Worm (Caenorhabditis elegans) whole organism, L4 larva: ENCODE measurements around the gene tpst-1.
A peak's percentile ranks its signal among the peaks of the same experiment; 100 is the strongest.

Experiments used
- T26A8.4 ChIP-seq: fragments of 200-800 bp; sonication (Bioruptor generic); IDR thresholded peaks from 2 replicates; pipeline ENCODE4 v1.3.6; 2022; ENCODE audit warnings: missing genetic modification characterization, missing compliant biosample characterization
- Y48G9A.11 ChIP-seq: fragments of 200-800 bp; sonication (Bioruptor generic); IDR thresholded peaks from 2 replicates; pipeline ENCODE4 v1.3.6; 2022; ENCODE audit warnings: missing genetic modification reagents, missing genetic modification characterization, missing compliant biosample characterization
- ZK337.2 ChIP-seq: fragments of 200-800 bp; sonication (Bioruptor generic); IDR thresholded peaks from 2 replicates; pipeline ENCODE4 v1.3.6; 2022; ENCODE audit warnings: missing genetic modification reagents, missing genetic modification characterization, missing compliant biosample characterization
- aha-1 ChIP-seq: fragments of 150-350 bp; peaks from one replicate; lab custom pipeline; 2014; ENCODE audit warnings: missing biosample characterization, missing genetic modification characterization
- ceh-20 ChIP-seq: fragments of 200-800 bp; sonication (Bioruptor generic); IDR thresholded peaks from 2 replicates; pipeline ENCODE4 v1.3.6; 2022; ENCODE audit warnings: missing genetic modification reagents, missing genetic modification characterization, missing compliant biosample characterization
- ceh-62 ChIP-seq: sonication (generic microtip); optimal IDR thresholded peaks from 2 replicates; lab custom pipeline; 2017; ENCODE audit warnings: missing biosample characterization, missing genetic modification characterization
- ces-1 ChIP-seq: fragments of 150-350 bp; sonication (generic microtip); optimal IDR thresholded peaks from 4 replicates; lab custom pipeline; 2014; ENCODE audit warnings: missing biosample characterization, missing genetic modification reagents, missing genetic modification characterization
- cey-2 ChIP-seq: sonication (generic microtip); optimal IDR thresholded peaks from 3 replicates; lab custom pipeline; 2017; ENCODE audit warnings: missing genetic modification characterization, mild to moderate bottlenecking, missing compliant biosample characterization, antibody characterized with exemption, borderline replicate concordance; ENCODE audit not compliant: insufficient read depth
- daf-12 ChIP-seq: fragments of 150-350 bp; optimal IDR thresholded peaks from 2 replicates; lab custom pipeline; 2014; ENCODE audit warnings: missing biosample characterization, missing genetic modification reagents, missing genetic modification characterization
- daf-19 ChIP-seq: fragments of 200-800 bp; sonication (Bioruptor generic); conservative IDR thresholded peaks from 2 replicates; pipeline ENCODE4 v1.3.6; 2022; ENCODE audit warnings: missing genetic modification characterization, missing compliant biosample characterization
- dmd-9 ChIP-seq: fragments of 200-800 bp; sonication (Bioruptor generic); IDR thresholded peaks from 2 replicates; pipeline ENCODE4 v1.3.6; 2022; ENCODE audit warnings: missing genetic modification reagents, missing genetic modification characterization, missing compliant biosample characterization
- dpl-1 ChIP-seq: fragments of 150-350 bp; optimal IDR thresholded peaks from 2 replicates; lab custom pipeline; 2014; ENCODE audit warnings: missing biosample characterization, missing genetic modification reagents, missing genetic modification characterization
- dve-1 ChIP-seq: sonication (generic microtip); optimal IDR thresholded peaks from 2 replicates; lab custom pipeline; 2017; ENCODE audit warnings: antibody characterized with exemption, mild to moderate bottlenecking, missing genetic modification characterization, missing compliant biosample characterization; ENCODE audit not compliant: insufficient read depth
- egl-27 ChIP-seq: sonication (generic microtip); optimal IDR thresholded peaks from 3 replicates; lab custom pipeline; 2017; ENCODE audit warnings: missing biosample characterization, missing genetic modification reagents, missing genetic modification characterization
- gei-8 ChIP-seq: fragments of 200-800 bp; sonication (Bioruptor generic); optimal IDR thresholded peaks from 2 replicates; lab custom pipeline; 2018; ENCODE audit warnings: mild to moderate bottlenecking, missing genetic modification characterization, missing compliant biosample characterization
- hif-1 ChIP-seq, 2 experiments: sonication (generic microtip); optimal IDR thresholded peaks; 2 replicates each; lab custom pipeline; 2016 to 2017; ENCODE audit warnings: missing compliant biosample characterization in 2 of 2, missing genetic modification characterization in 2 of 2, missing genetic modification reagents in 2 of 2, missing genotype in 2 of 2, mild to moderate bottlenecking in 1 of 2
- hlh-11 ChIP-seq: fragments of 200-800 bp; sonication (Bioruptor generic); optimal IDR thresholded peaks from 2 replicates; lab custom pipeline; 2018; ENCODE audit warnings: mild to moderate bottlenecking, missing genetic modification characterization, missing compliant biosample characterization
- hlh-30 ChIP-seq: sonication (generic microtip); optimal IDR thresholded peaks from 2 replicates; lab custom pipeline; 2017; ENCODE audit warnings: antibody characterized with exemption, mild to moderate bottlenecking, missing genetic modification characterization, missing compliant biosample characterization; ENCODE audit not compliant: insufficient read depth
- hmg-1.1 ChIP-seq: fragments of 200-800 bp; sonication (Bioruptor generic); IDR thresholded peaks from 2 replicates; pipeline ENCODE4 v1.3.6; 2022; ENCODE audit warnings: missing genetic modification reagents, missing genetic modification characterization, missing compliant biosample characterization
- lim-7 ChIP-seq: fragments of 200-800 bp; sonication (Bioruptor generic); IDR thresholded peaks from 2 replicates; pipeline ENCODE4 v1.3.6; 2022; ENCODE audit warnings: missing genetic modification characterization, missing compliant biosample characterization
- lin-1 ChIP-seq: fragments of 200-800 bp; sonication (Bioruptor generic); IDR thresholded peaks from 2 replicates; pipeline ENCODE4 v1.3.6; 2022; ENCODE audit warnings: missing genetic modification reagents, missing genetic modification characterization, missing compliant biosample characterization
- lin-13 ChIP-seq: fragments of 150-350 bp; optimal IDR thresholded peaks from 2 replicates; lab custom pipeline; 2014; ENCODE audit warnings: missing biosample characterization, missing genetic modification reagents, missing genetic modification characterization
- lin-15B ChIP-seq: fragments of 150-350 bp; sonication (generic microtip); optimal IDR thresholded peaks from 3 replicates; lab custom pipeline; 2014; ENCODE audit warnings: missing biosample characterization, missing genetic modification characterization
- lin-38 ChIP-seq: fragments of 200-800 bp; sonication (Bioruptor generic); IDR thresholded peaks from 2 replicates; pipeline ENCODE4 v1.3.6; 2022; ENCODE audit warnings: missing genetic modification reagents, missing genetic modification characterization, missing compliant biosample characterization
- lsy-2 ChIP-seq, 2 experiments: fragments of 150-350 bp in 1 of 2; sonication (generic microtip) in 1 of 2; optimal IDR thresholded peaks; 2 replicates each; lab custom pipeline; 2014 to 2017; ENCODE audit warnings: missing biosample characterization in 2 of 2, missing genetic modification characterization in 2 of 2
- mdl-1 ChIP-seq, 2 experiments: fragments of 150-350 bp in 1 of 2; sonication (generic microtip) in 1 of 2; optimal IDR thresholded peaks; 2 replicates each; lab custom pipeline; 2014 to 2017; ENCODE audit warnings: missing biosample characterization in 2 of 2, missing genetic modification characterization in 2 of 2
- mdt-29 ChIP-seq: fragments of 200-800 bp; sonication (Bioruptor generic); IDR thresholded peaks from 2 replicates; pipeline ENCODE4 v1.3.6; 2022; ENCODE audit warnings: missing genetic modification reagents, missing genetic modification characterization, missing compliant biosample characterization
- mes-2 ChIP-seq: sonication (generic microtip); optimal IDR thresholded peaks from 2 replicates; lab custom pipeline; 2016; ENCODE audit warnings: missing genotype, mild to moderate bottlenecking, missing genetic modification characterization, missing compliant biosample characterization; ENCODE audit not compliant: poor library complexity, severe bottlenecking
- nhr-10 ChIP-seq: fragments of 150-350 bp; optimal IDR thresholded peaks from 2 replicates; lab custom pipeline; 2014; ENCODE audit warnings: missing biosample characterization, missing genetic modification characterization
- nhr-237 ChIP-seq: sonication (generic microtip); optimal IDR thresholded peaks from 2 replicates; lab custom pipeline; 2017; ENCODE audit warnings: missing biosample characterization, missing genetic modification characterization
- nhr-25 ChIP-seq: sonication (generic microtip); optimal IDR thresholded peaks from 2 replicates; lab custom pipeline; 2017; ENCODE audit warnings: missing genetic modification characterization, mild to moderate bottlenecking, missing compliant biosample characterization, antibody characterized with exemption, moderate library complexity, borderline replicate concordance; ENCODE audit not compliant: insufficient read depth
- nhr-42 ChIP-seq: fragments of 200-800 bp; sonication (Bioruptor generic); IDR thresholded peaks from 2 replicates; pipeline ENCODE4 v1.3.6; 2022; ENCODE audit warnings: missing genetic modification characterization, missing compliant biosample characterization
- nhr-48 ChIP-seq: sonication (generic microtip); optimal IDR thresholded peaks from 2 replicates; lab custom pipeline; 2016; ENCODE audit warnings: mild to moderate bottlenecking, missing genetic modification characterization, missing compliant biosample characterization
- nhr-76 ChIP-seq: fragments of 150-350 bp; optimal IDR thresholded peaks from 2 replicates; lab custom pipeline; 2014; ENCODE audit warnings: missing biosample characterization, missing genetic modification characterization
- pha-4 ChIP-seq, 2 experiments: fragments of 150-350 bp in 1 of 2; fragments of 200-800 bp in 1 of 2; sonication (Bioruptor generic) in 1 of 2; IDR thresholded peaks in 1 of 2; optimal IDR thresholded peaks in 1 of 2; 2 replicates each; pipeline versions ENCODE4 v1.3.6 to Lab custom; 2014 to 2022; ENCODE audit warnings: missing genetic modification characterization in 2 of 2, missing genetic modification reagents in 2 of 2, missing biosample characterization in 1 of 2, missing compliant biosample characterization in 1 of 2
- saeg-2 ChIP-seq: fragments of 200-800 bp; sonication (Bioruptor generic); IDR thresholded peaks from 2 replicates; pipeline ENCODE4 v1.3.6; 2022; ENCODE audit warnings: missing genetic modification reagents, missing genetic modification characterization, missing compliant biosample characterization
- set-16 ChIP-seq: fragments of 200-800 bp; sonication (Bioruptor generic); IDR thresholded peaks from 2 replicates; pipeline ENCODE4 v1.3.6; 2022; ENCODE audit warnings: missing genetic modification reagents, missing genetic modification characterization, missing compliant biosample characterization
- skn-1 ChIP-seq: fragments of 150-350 bp; optimal IDR thresholded peaks from 2 replicates; lab custom pipeline; 2014; ENCODE audit warnings: missing biosample characterization, missing genetic modification characterization
- spr-1 ChIP-seq: sonication (generic microtip); optimal IDR thresholded peaks from 2 replicates; lab custom pipeline; 2016; ENCODE audit warnings: mild to moderate bottlenecking, missing genetic modification characterization, missing compliant biosample characterization
- tag-97 ChIP-seq: fragments of 200-800 bp; sonication (Bioruptor generic); IDR thresholded peaks from 2 replicates; pipeline ENCODE4 v1.3.6; 2022; ENCODE audit warnings: missing genetic modification characterization, missing compliant biosample characterization
- unc-130 ChIP-seq: sonication (generic microtip); optimal IDR thresholded peaks from 2 replicates; lab custom pipeline; 2016; ENCODE audit warnings: missing genetic modification reagents, missing genetic modification characterization, missing compliant biosample characterization
- unc-39 ChIP-seq: sonication (generic microtip); optimal IDR thresholded peaks from 2 replicates; lab custom pipeline; 2017; ENCODE audit warnings: missing biosample characterization, missing genetic modification characterization
- unc-62 ChIP-seq, 3 experiments: fragments of 150-350 bp in 1 of 3; sonication (generic microtip); optimal IDR thresholded peaks in 2 of 3; peaks in 1 of 3; 1 replicate in 1 of 3; 2 replicates in 2 of 3; lab custom pipeline; 2014 to 2017; ENCODE audit warnings: missing biosample characterization in 3 of 3, missing genetic modification characterization in 3 of 3, missing genetic modification reagents in 3 of 3, missing genotype in 1 of 3
- zfp-3 ChIP-seq: fragments of 200-800 bp; sonication (Bioruptor generic); conservative IDR thresholded peaks from 2 replicates; pipeline ENCODE4 v1.3.6; 2022; ENCODE audit warnings: missing genetic modification reagents, missing genetic modification characterization, missing compliant biosample characterization
- zip-11 ChIP-seq: fragments of 200-800 bp; sonication (Bioruptor generic); IDR thresholded peaks from 2 replicates; pipeline ENCODE4 v1.3.6; 2022; ENCODE audit warnings: missing genetic modification characterization, missing compliant biosample characterization
- zip-2 ChIP-seq: fragments of 150-350 bp; optimal IDR thresholded peaks from 2 replicates; lab custom pipeline; 2014; ENCODE audit warnings: missing biosample characterization, missing genetic modification characterization

Gene tpst-1

DNA sequence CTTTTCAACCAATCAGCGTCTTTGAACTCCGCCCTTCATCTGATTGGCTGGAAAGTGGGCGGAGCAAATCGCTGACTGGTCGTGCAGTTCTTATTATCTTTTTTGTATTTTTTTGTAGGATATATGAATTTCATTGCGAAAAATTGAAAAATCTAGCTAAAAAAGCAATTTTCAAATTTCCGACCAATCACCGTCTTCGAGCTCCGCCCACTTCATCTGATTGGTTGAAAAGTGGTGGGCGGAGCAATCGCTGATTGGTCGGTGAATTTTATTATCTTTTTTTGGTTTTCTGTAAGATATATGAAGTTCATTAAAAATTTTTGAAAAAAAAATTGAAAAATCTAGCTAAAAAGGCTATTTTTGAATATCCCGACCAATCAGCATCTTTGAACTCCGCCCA is 18.2 kb upstream of the tpst-1 start:
- no peak for TF ChIP-seq zfp-3 (GFP tag; lab: Robert Waterston, UW)
- no peak for TF ChIP-seq lin-38 (GFP tag; lab: Robert Waterston, UW)
- no peak for TF ChIP-seq nhr-76 (tag; lab: Kevin White, UChicago)
- no peak for TF ChIP-seq daf-19
- TF ChIP-seq mdt-29 (GFP tag; lab: Robert Waterston, UW) = no peak
- TF ChIP-seq hlh-11 = no peak
- TF ChIP-seq hmg-1.1 (GFP tag; lab: Robert Waterston, UW) = no peak
- TF ChIP-seq saeg-2 = no peak
- TF ChIP-seq set-16 (GFP tag; lab: Robert Waterston, UW) = no peak
- TF ChIP-seq zip-2 = no peak
- no peak for TF ChIP-seq ces-1 (GFP tag; lab: Kevin White, UChicago)
- no peak for TF ChIP-seq zip-11 (GFP tag; lab: Robert Waterston, UW)
- TF ChIP-seq nhr-10 (tag; lab: Kevin White, UChicago) = no peak

DNA sequence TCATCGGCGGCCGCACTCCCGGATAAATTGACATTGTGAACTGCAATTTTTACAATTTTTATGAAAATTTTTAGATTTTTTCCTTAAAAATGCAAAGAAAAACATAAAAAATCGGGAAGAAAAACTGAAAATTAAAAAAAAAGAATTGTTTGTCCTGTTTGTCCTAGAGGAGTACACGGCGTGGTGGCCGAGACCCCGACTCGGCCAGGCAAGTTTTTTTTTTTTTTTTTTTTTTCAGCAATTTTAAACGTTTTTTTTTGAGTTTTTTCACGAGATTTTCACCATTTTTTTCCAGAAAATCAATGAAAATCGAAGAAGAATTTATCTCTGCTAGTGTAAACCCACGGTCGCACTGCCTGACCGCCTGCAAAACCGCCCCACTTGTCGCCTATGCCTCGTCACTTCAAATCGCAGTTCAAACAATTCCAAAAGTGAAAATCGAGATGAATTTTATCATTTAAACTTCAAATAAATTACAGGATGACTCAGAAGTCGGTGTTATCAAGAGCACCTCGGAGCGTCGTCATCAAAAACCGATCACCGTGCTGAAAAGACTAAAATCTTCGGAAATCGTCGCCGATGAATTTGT is 11.4 kb upstream of the tpst-1 start, which contains the start of the genes taf-7.2 and elpc-2:
taf-7.2 (minus strand) TSS at position 42 of the 589 bp plus-strand sequence.
elpc-2 (plus strand) TSS at position 296 of the 589 bp plus-strand sequence.
- TF ChIP-seq dpl-1 (GFP tag; lab: Kevin White, UChicago) (peak; percentile 47), T26A8.4 (GFP tag; lab: Robert Waterston, UW) (no peak), ZK337.2 (0 out of 2 replicates have a peak, but pooled peaks have one; percentile 57), dmd-9 (GFP tag; lab: Robert Waterston, UW) (peak; percentile 62; the same call in 1 of the 2 replicates), zip-11 (GFP tag; lab: Robert Waterston, UW) (no peak), ceh-62 (tag; lab: Kevin White, UChicago) (no peak), unc-62 (GFP tag; optimal IDR thresholded peaks at IDR 0.05 in 1 of 2; lab: Kevin White, UChicago) (peak in 1 of 2 experiments; percentile 26), unc-62 (tag; optimal IDR thresholded peaks at IDR 0.05; lab: Kevin White, UChicago) (no peak), gei-8 (GFP tag; lab: Kevin White, UChicago) (no peak), mdl-1 (tag; optimal IDR thresholded peaks at IDR 0.05; lab: Kevin White, UChicago) (no peak), aha-1 (tag; lab: Kevin White, UChicago) (peak; percentile 77), lin-1 (GFP tag; lab: Robert Waterston, UW) (no peak), lin-38 (GFP tag; lab: Robert Waterston, UW) (peak; percentile 55), cey-2 (tag; lab: Kevin White, UChicago) (no peak), nhr-237 (tag; lab: Kevin White, UChicago) (no peak), pha-4 (GFP tag; IDR thresholded peaks at IDR 0.05; lab: Robert Waterston, UW) (peak; percentile 45; the same call in 1 of the 2 replicates), pha-4 (tag; optimal IDR thresholded peaks at IDR 0.05; lab: Kevin White, UChicago) (no peak), unc-39 (tag; lab: Kevin White, UChicago) (no peak), dve-1 (tag; lab: Kevin White, UChicago) (no peak), daf-12 (no peak), unc-130 (GFP tag; lab: Kevin White, UChicago) (peak; percentile 14), zip-2 (no peak), nhr-10 (tag; lab: Kevin White, UChicago) (no peak), hlh-30 (tag; lab: Kevin White, UChicago) (no peak), skn-1 (no peak), daf-19 (no peak), ceh-20 (GFP tag; lab: Robert Waterston, UW) (no peak), lin-13 (GFP tag; lab: Kevin White, UChicago) (no peak), spr-1 (tag; lab: Kevin White, UChicago) (no peak), lsy-2 (tag; optimal IDR thresholded peaks at IDR 0.05; lab: Kevin White, UChicago) (peak in 1 of 2 experiments; percentile 65), nhr-48 (no peak), Y48G9A.11 (GFP tag; lab: Robert Waterston, UW) (peak; percentile 14; the same call in 1 of the 2 replicates), lim-7 (GFP tag; lab: Robert Waterston, UW) (no peak), egl-27 (tag; lab: Kevin White, UChicago) (no peak), nhr-25 (tag; lab: Kevin White, UChicago) (no peak), lin-15B (tag; lab: Kevin White, UChicago) (no peak), nhr-42 (GFP tag; lab: Robert Waterston, UW) (no peak), hif-1 (tag; optimal IDR thresholded peaks at IDR 0.05; lab: Kevin White, UChicago) (peak in 1 of 2 experiments; percentile 70), ces-1 (GFP tag; lab: Kevin White, UChicago) (no peak), mes-2 (tag; lab: Kevin White, UChicago) (peak; percentile 94), tag-97 (GFP tag; lab: Robert Waterston, UW) (no peak), set-16 (GFP tag; lab: Robert Waterston, UW) (no peak)
